Fruit fly (Drosophila melanogaster) whole organism, prepupa: Measurements from ENCODE around the gene cold.

Experiments
- CG10631 ChIP-seq: fragments of 200-800 bp; sonication (Bioruptor generic); optimal IDR thresholded peaks from 2 replicates; lab custom pipeline; 2016; ENCODE audit warnings: missing biosample characterization, missing genetic modification characterization
- CG10669 ChIP-seq: fragments of 200-800 bp; sonication (Bioruptor generic); optimal IDR thresholded peaks from 3 replicates; lab custom pipeline; 2018; ENCODE audit warnings: missing biosample characterization, mild to moderate bottlenecking, missing genetic modification characterization, moderate library complexity
- CG11762 ChIP-seq: fragments of 200-800 bp; sonication (Bioruptor generic); optimal IDR thresholded peaks from 3 replicates; lab custom pipeline; 2016; ENCODE audit warnings: missing biosample characterization, missing genetic modification characterization; ENCODE audit not compliant: insufficient read depth
- CG15336 ChIP-seq: fragments of 200-800 bp; sonication (Bioruptor generic); IDR thresholded peaks from 2 replicates; pipeline ENCODE4 v1.3.6; 2022; ENCODE audit warnings: missing biosample characterization, missing genetic modification characterization
- CG3032 ChIP-seq: fragments of 200-800 bp; optimal IDR thresholded peaks from 2 replicates; lab custom pipeline; 2019; ENCODE audit warnings: missing biosample characterization, mild to moderate bottlenecking, missing genetic modification characterization, moderate library complexity
- CG32006 ChIP-seq: fragments of 200-800 bp; sonication (Bioruptor generic); optimal IDR thresholded peaks from 3 replicates; lab custom pipeline; 2017; ENCODE audit warnings: missing biosample characterization, mild to moderate bottlenecking, missing genetic modification characterization
- CG34406 ChIP-seq: fragments of 200-800 bp; sonication (Bioruptor generic); optimal IDR thresholded peaks from 3 replicates; lab custom pipeline; 2016; ENCODE audit warnings: missing biosample characterization, missing genetic modification characterization
- CG3919 ChIP-seq: fragments of 200-800 bp; sonication (Bioruptor generic); optimal IDR thresholded peaks from 3 replicates; lab custom pipeline; 2016; ENCODE audit warnings: missing biosample characterization, missing genetic modification characterization
- CG6163 ChIP-seq: fragments of 200-800 bp; sonication (Bioruptor generic); IDR thresholded peaks from 3 replicates; pipeline ENCODE4 v1.3.6; 2022; ENCODE audit warnings: missing biosample characterization, missing genetic modification characterization
- CG6276 ChIP-seq: fragments of 200-800 bp; sonication (Bioruptor generic); optimal IDR thresholded peaks from 2 replicates; lab custom pipeline; 2017; ENCODE audit warnings: missing biosample characterization, mild to moderate bottlenecking, missing genetic modification characterization
- CG6792 ChIP-seq: fragments of 200-800 bp; sonication (Bioruptor generic); optimal IDR thresholded peaks from 3 replicates; lab custom pipeline; 2016; ENCODE audit warnings: missing biosample characterization, missing genetic modification characterization
- CG6808 ChIP-seq: fragments of 200-800 bp; sonication (Bioruptor generic); optimal IDR thresholded peaks from 3 replicates; lab custom pipeline; 2017; ENCODE audit warnings: missing biosample characterization, missing genetic modification characterization, mild to moderate bottlenecking, moderate library complexity, missing genetic modification reagents
- CG6854 ChIP-seq: fragments of 200-800 bp; sonication (Bioruptor generic); optimal IDR thresholded peaks from 2 replicates; lab custom pipeline; 2017; ENCODE audit warnings: missing biosample characterization, mild to moderate bottlenecking, missing genetic modification characterization
- CG7368 ChIP-seq: fragments of 200-800 bp; sonication (Bioruptor generic); optimal IDR thresholded peaks from 3 replicates; lab custom pipeline; 2016; ENCODE audit warnings: missing biosample characterization, missing genetic modification characterization
- CG8119 ChIP-seq: fragments of 200-800 bp; sonication (Bioruptor generic); IDR thresholded peaks from 3 replicates; pipeline ENCODE4 v1.3.6; 2022; ENCODE audit warnings: missing biosample characterization, missing genetic modification characterization
- CG8319 ChIP-seq: fragments of 200-800 bp; sonication (Bioruptor generic); optimal IDR thresholded peaks from 3 replicates; lab custom pipeline; 2016; ENCODE audit warnings: missing biosample characterization, missing genetic modification characterization
- CG9139 ChIP-seq: fragments of 200-800 bp; sonication (Bioruptor generic); optimal IDR thresholded peaks from 3 replicates; lab custom pipeline; 2017; ENCODE audit warnings: missing biosample characterization, mild to moderate bottlenecking, missing genetic modification characterization
- Eip93F ChIP-seq: fragments of 200-800 bp; sonication (Bioruptor generic); optimal IDR thresholded peaks from 2 replicates; lab custom pipeline; 2016; ENCODE audit warnings: missing biosample characterization, mild to moderate bottlenecking, missing genetic modification characterization
- Ets21C ChIP-seq: fragments of 200-800 bp; sonication (Bioruptor generic); optimal IDR thresholded peaks from 3 replicates; lab custom pipeline; 2016; ENCODE audit warnings: missing biosample characterization, missing genetic modification characterization
- Ets96B ChIP-seq: fragments of 200-800 bp; optimal IDR thresholded peaks from 2 replicates; lab custom pipeline; 2019; ENCODE audit warnings: missing biosample characterization, mild to moderate bottlenecking, missing genetic modification characterization, moderate library complexity
- Gug ChIP-seq: fragments of 200-800 bp; sonication (Bioruptor generic); IDR thresholded peaks from 2 replicates; pipeline ENCODE4 v1.3.6; 2022; ENCODE audit warnings: missing biosample characterization, missing genetic modification characterization
- Lpt ChIP-seq: fragments of 200-800 bp; sonication (Bioruptor generic); optimal IDR thresholded peaks from 3 replicates; lab custom pipeline; 2016; ENCODE audit warnings: missing biosample characterization, missing genetic modification characterization
- Met ChIP-seq: fragments of 200-800 bp; sonication (Bioruptor generic); optimal IDR thresholded peaks from 3 replicates; lab custom pipeline; 2016; ENCODE audit warnings: missing biosample characterization, missing genetic modification characterization
- OdsH ChIP-seq: fragments of 200-800 bp; sonication (Bioruptor generic); optimal IDR thresholded peaks from 3 replicates; lab custom pipeline; 2016; ENCODE audit warnings: missing biosample characterization, missing genetic modification characterization
- Smox ChIP-seq: fragments of 200-800 bp; sonication (Bioruptor generic); optimal IDR thresholded peaks from 3 replicates; lab custom pipeline; 2016; ENCODE audit warnings: missing biosample characterization, missing genetic modification characterization
- Sox102F ChIP-seq: fragments of 200-800 bp; sonication (Bioruptor generic); optimal IDR thresholded peaks from 2 replicates; lab custom pipeline; 2016; ENCODE audit warnings: missing biosample characterization, mild to moderate bottlenecking, missing genetic modification characterization
- Sox14 ChIP-seq: fragments of 200-800 bp; sonication (Bioruptor generic); optimal IDR thresholded peaks from 3 replicates; lab custom pipeline; 2016; ENCODE audit warnings: missing biosample characterization, missing genetic modification characterization
- cyc ChIP-seq: fragments of 200-800 bp; sonication (Bioruptor generic); optimal IDR thresholded peaks from 3 replicates; lab custom pipeline; 2016; ENCODE audit warnings: missing biosample characterization, missing genetic modification characterization
- dsx ChIP-seq: fragments of 200-800 bp; optimal IDR thresholded peaks from 3 replicates; lab custom pipeline; 2019; ENCODE audit warnings: missing biosample characterization, mild to moderate bottlenecking, missing genetic modification characterization, moderate library complexity; ENCODE audit not compliant: poor library complexity, severe bottlenecking
- eg ChIP-seq: fragments of 200-800 bp; sonication (Bioruptor generic); IDR thresholded peaks from 3 replicates; pipeline ENCODE4 v1.3.6; 2022; ENCODE audit warnings: missing biosample characterization, missing genetic modification characterization
- esn ChIP-seq: fragments of 200-800 bp; sonication (Bioruptor generic); optimal IDR thresholded peaks from 2 replicates; lab custom pipeline; 2016; ENCODE audit warnings: missing biosample characterization, mild to moderate bottlenecking, missing genetic modification characterization, moderate library complexity
- fd59A ChIP-seq: fragments of 200-800 bp; sonication (Bioruptor generic); optimal IDR thresholded peaks from 2 replicates; lab custom pipeline; 2017; ENCODE audit warnings: missing biosample characterization, mild to moderate bottlenecking, missing genetic modification characterization, missing genetic modification reagents
- fd85E ChIP-seq: fragments of 200-800 bp; sonication (Bioruptor generic); optimal IDR thresholded peaks from 3 replicates; lab custom pipeline; 2016; ENCODE audit warnings: missing biosample characterization, missing genetic modification characterization
- fkh ChIP-seq: fragments of 200-800 bp; sonication (Bioruptor generic); optimal IDR thresholded peaks from 3 replicates; lab custom pipeline; 2017; ENCODE audit warnings: missing biosample characterization, mild to moderate bottlenecking, missing genetic modification characterization, moderate library complexity
- net ChIP-seq: fragments of 200-800 bp; sonication (Bioruptor generic); optimal IDR thresholded peaks from 3 replicates; lab custom pipeline; 2016; ENCODE audit warnings: missing biosample characterization, missing genetic modification characterization
- pdm3 ChIP-seq: fragments of 200-800 bp; sonication (Bioruptor generic); optimal IDR thresholded peaks from 3 replicates; lab custom pipeline; 2016; ENCODE audit warnings: missing biosample characterization, missing genetic modification characterization
- spab ChIP-seq: fragments of 200-800 bp; sonication (Bioruptor generic); optimal IDR thresholded peaks from 2 replicates; lab custom pipeline; 2017; ENCODE audit warnings: missing biosample characterization, mild to moderate bottlenecking, missing genetic modification characterization, missing genetic modification reagents
- ss ChIP-seq, 2 experiments: fragments of 200-800 bp; sonication (Bioruptor generic); optimal IDR thresholded peaks; 2 replicates in 1 of 2; 3 replicates in 1 of 2; lab custom pipeline; 2017 to 2018; ENCODE audit warnings: mild to moderate bottlenecking in 2 of 2, missing biosample characterization in 2 of 2, missing genetic modification characterization in 2 of 2, moderate library complexity in 1 of 2
- svp ChIP-seq: fragments of 200-800 bp; sonication (Bioruptor generic); peaks from one replicate; lab custom pipeline; 2016; ENCODE audit warnings: missing biosample characterization, missing genetic modification characterization
- topi ChIP-seq: fragments of 200-800 bp; sonication (Bioruptor generic); optimal IDR thresholded peaks from 3 replicates; lab custom pipeline; 2016; ENCODE audit warnings: missing biosample characterization, missing genetic modification characterization

cold gene

dm6 chr2L:526192-526923 lies 47.7 kb upstream of the cold start (continued):
- no peak for TF ChIP-seq CG34406 (GFP tag; lab: Kevin White, UChicago)
- no peak for TF ChIP-seq CG7368 (GFP tag; lab: Kevin White, UChicago)
- no peak for TF ChIP-seq CG6163 (GFP tag; lab: Robert Waterston, UW)
- no peak for TF ChIP-seq CG6276 (GFP tag; lab: Kevin White, UChicago)
- no peak for TF ChIP-seq CG6854 (GFP tag; lab: Kevin White, UChicago)
- no peak for TF ChIP-seq eg (GFP tag; lab: Robert Waterston, UW)
- TF ChIP-seq fd85E (GFP tag; lab: Kevin White, UChicago), result no peak
- no peak for TF ChIP-seq CG6792 (GFP tag; lab: Kevin White, UChicago)
- peak; percentile 29 for TF ChIP-seq CG3032
- no peak for TF ChIP-seq fkh (GFP tag; lab: Kevin White, UChicago)
- peak; percentile 34 for TF ChIP-seq cyc (GFP tag; lab: Kevin White, UChicago)
- TF ChIP-seq CG6808, result peak; percentile 40
- no peak for TF ChIP-seq CG10631
- TF ChIP-seq net (GFP tag; lab: Kevin White, UChicago), result no peak
- no peak for TF ChIP-seq Gug (GFP tag; lab: Robert Waterston, UW)
- peak in 1 of 2 experiments; percentile 27 for TF ChIP-seq ss (GFP tag; optimal IDR thresholded peaks at IDR 0.05; lab: Kevin White, UChicago)
- peak; percentile 15 for TF ChIP-seq CG10669 (GFP tag; lab: Kevin White, UChicago)
- TF ChIP-seq Smox (GFP tag; lab: Kevin White, UChicago), result peak; percentile 2
- TF ChIP-seq CG3919 (GFP tag; lab: Kevin White, UChicago), result no peak
- TF ChIP-seq CG9139 (GFP tag; lab: Kevin White, UChicago), result no peak
- no peak for TF ChIP-seq Ets96B (tag; lab: Kevin White, UChicago)
- TF ChIP-seq CG8319 (GFP tag; lab: Kevin White, UChicago), result no peak
- TF ChIP-seq, all 60 proteins: peak for 21

- TF ChIP-seq CG6808, result no peak
- TF ChIP-seq net (GFP tag; lab: Kevin White, UChicago), result no peak
- TF ChIP-seq CG9139 (GFP tag; lab: Kevin White, UChicago), result no peak
- peak; percentile 57 for TF ChIP-seq svp
- TF ChIP-seq Sox14 (GFP tag; lab: Kevin White, UChicago), result peak; percentile 2
- TF ChIP-seq CG15336 (GFP tag; lab: Robert Waterston, UW), result 0 out of 2 replicates have a peak, but pooled peaks have one; percentile 11
- TF ChIP-seq CG11762 (GFP tag; lab: Kevin White, UChicago), result no peak
- no peak for TF ChIP-seq CG7368 (GFP tag; lab: Kevin White, UChicago)
- TF ChIP-seq pdm3, result peak; percentile 21
- TF ChIP-seq CG3919 (GFP tag; lab: Kevin White, UChicago), result peak; percentile 25
- peak; percentile 23 for TF ChIP-seq Ets21C
- TF ChIP-seq fd59A (GFP tag; lab: Kevin White, UChicago), result no peak
- no peak for TF ChIP-seq CG10669 (GFP tag; lab: Kevin White, UChicago)
- no peak for TF ChIP-seq Sox102F (GFP tag; lab: Kevin White, UChicago)
- TF ChIP-seq spab (GFP tag; lab: Kevin White, UChicago), result no peak
- peak; percentile 20 for TF ChIP-seq Met (GFP tag; lab: Kevin White, UChicago)
- TF ChIP-seq topi (GFP tag; lab: Kevin White, UChicago), result no peak
- no peak for TF ChIP-seq CG8119 (GFP tag; lab: Robert Waterston, UW)
- TF ChIP-seq Smox (GFP tag; lab: Kevin White, UChicago), result no peak
- TF ChIP-seq dsx, result no peak
- peak; percentile 40 for TF ChIP-seq esn (GFP tag; lab: Kevin White, UChicago)
- TF ChIP-seq CG6163 (GFP tag; lab: Robert Waterston, UW), result no peak
- no peak for TF ChIP-seq Lpt (GFP tag; lab: Kevin White, UChicago)
- no peak for TF ChIP-seq OdsH (GFP tag; lab: Kevin White, UChicago)
- no peak for TF ChIP-seq Eip93F (GFP tag; lab: Kevin White, UChicago)
- no peak for TF ChIP-seq Ets96B (tag; lab: Kevin White, UChicago)
- TF ChIP-seq CG32006, result peak; percentile 7
These were observed 47.2 kb upstream of the cold start for dm6 chr2L:526924-527307.
